Fruit fly (Drosophila melanogaster) whole organism, prepupa: ENCODE results near the gene gny.

Experiments
- Blimp-1 ChIP-seq: fragments of 200-800 bp; sonication (Bioruptor generic); optimal IDR thresholded peaks from 3 replicates; lab custom pipeline; 2017; ENCODE audit warnings: missing biosample characterization, missing genetic modification characterization, mild to moderate bottlenecking, moderate library complexity, missing genetic modification reagents
- CG10631 ChIP-seq: fragments of 200-800 bp; sonication (Bioruptor generic); optimal IDR thresholded peaks from 2 replicates; lab custom pipeline; 2016; ENCODE audit warnings: missing biosample characterization, missing genetic modification characterization
- CG10669 ChIP-seq: fragments of 200-800 bp; sonication (Bioruptor generic); optimal IDR thresholded peaks from 3 replicates; lab custom pipeline; 2018; ENCODE audit warnings: missing biosample characterization, mild to moderate bottlenecking, missing genetic modification characterization, moderate library complexity
- CG11294 ChIP-seq: fragments of 200-800 bp; sonication (Bioruptor generic); IDR thresholded peaks from 2 replicates; pipeline ENCODE4 v1.3.6; 2022; ENCODE audit warnings: missing biosample characterization, missing genetic modification characterization
- CG11902 ChIP-seq: fragments of 200-800 bp; sonication (Bioruptor generic); optimal IDR thresholded peaks from 3 replicates; lab custom pipeline; 2016; ENCODE audit warnings: missing biosample characterization, missing genetic modification characterization
- CG15336 ChIP-seq: fragments of 200-800 bp; sonication (Bioruptor generic); IDR thresholded peaks from 2 replicates; pipeline ENCODE4 v1.3.6; 2022; ENCODE audit warnings: missing biosample characterization, missing genetic modification characterization
- CG1621 ChIP-seq: fragments of 200-800 bp; sonication (Bioruptor generic); optimal IDR thresholded peaks from 3 replicates; lab custom pipeline; 2018; ENCODE audit warnings: missing biosample characterization, mild to moderate bottlenecking, missing genetic modification characterization
- CG16779 ChIP-seq: fragments of 200-800 bp; sonication (Bioruptor generic); optimal IDR thresholded peaks from 3 replicates; lab custom pipeline; 2017; ENCODE audit warnings: missing biosample characterization, mild to moderate bottlenecking, missing genetic modification characterization
- CG31627 ChIP-seq: fragments of 200-800 bp; sonication (Bioruptor generic); optimal IDR thresholded peaks from 3 replicates; lab custom pipeline; 2016; ENCODE audit warnings: missing biosample characterization, missing genetic modification characterization
- CG32006 ChIP-seq: fragments of 200-800 bp; sonication (Bioruptor generic); optimal IDR thresholded peaks from 3 replicates; lab custom pipeline; 2017; ENCODE audit warnings: missing biosample characterization, mild to moderate bottlenecking, missing genetic modification characterization
- CG34406 ChIP-seq: fragments of 200-800 bp; sonication (Bioruptor generic); optimal IDR thresholded peaks from 3 replicates; lab custom pipeline; 2016; ENCODE audit warnings: missing biosample characterization, missing genetic modification characterization
- CG3919 ChIP-seq: fragments of 200-800 bp; sonication (Bioruptor generic); optimal IDR thresholded peaks from 3 replicates; lab custom pipeline; 2016; ENCODE audit warnings: missing biosample characterization, missing genetic modification characterization
- CG6163 ChIP-seq: fragments of 200-800 bp; sonication (Bioruptor generic); IDR thresholded peaks from 3 replicates; pipeline ENCODE4 v1.3.6; 2022; ENCODE audit warnings: missing biosample characterization, missing genetic modification characterization
- CG6276 ChIP-seq: fragments of 200-800 bp; sonication (Bioruptor generic); optimal IDR thresholded peaks from 2 replicates; lab custom pipeline; 2017; ENCODE audit warnings: missing biosample characterization, mild to moderate bottlenecking, missing genetic modification characterization
- CG6792 ChIP-seq: fragments of 200-800 bp; sonication (Bioruptor generic); optimal IDR thresholded peaks from 3 replicates; lab custom pipeline; 2016; ENCODE audit warnings: missing biosample characterization, missing genetic modification characterization
- CG6808 ChIP-seq: fragments of 200-800 bp; sonication (Bioruptor generic); optimal IDR thresholded peaks from 3 replicates; lab custom pipeline; 2017; ENCODE audit warnings: missing biosample characterization, missing genetic modification characterization, mild to moderate bottlenecking, moderate library complexity, missing genetic modification reagents
- CG7368 ChIP-seq: fragments of 200-800 bp; sonication (Bioruptor generic); optimal IDR thresholded peaks from 3 replicates; lab custom pipeline; 2016; ENCODE audit warnings: missing biosample characterization, missing genetic modification characterization
- CG8119 ChIP-seq: fragments of 200-800 bp; sonication (Bioruptor generic); IDR thresholded peaks from 3 replicates; pipeline ENCODE4 v1.3.6; 2022; ENCODE audit warnings: missing biosample characterization, missing genetic modification characterization
- CG8319 ChIP-seq: fragments of 200-800 bp; sonication (Bioruptor generic); optimal IDR thresholded peaks from 3 replicates; lab custom pipeline; 2016; ENCODE audit warnings: missing biosample characterization, missing genetic modification characterization
- CG8632 ChIP-seq: fragments of 200-800 bp; sonication (Bioruptor generic); optimal IDR thresholded peaks from 3 replicates; lab custom pipeline; 2016; ENCODE audit warnings: missing biosample characterization, missing genetic modification characterization
- CG9139 ChIP-seq: fragments of 200-800 bp; sonication (Bioruptor generic); optimal IDR thresholded peaks from 3 replicates; lab custom pipeline; 2017; ENCODE audit warnings: missing biosample characterization, mild to moderate bottlenecking, missing genetic modification characterization
- Eip75B ChIP-seq: fragments of 200-800 bp; sonication (Bioruptor generic); optimal IDR thresholded peaks from 3 replicates; lab custom pipeline; 2016; ENCODE audit warnings: missing biosample characterization, missing genetic modification characterization
- Eip78C ChIP-seq: fragments of 200-800 bp; sonication (Bioruptor generic); peaks from one replicate; lab custom pipeline; 2016; ENCODE audit warnings: missing biosample characterization, missing genetic modification characterization
- Ets96B ChIP-seq: fragments of 200-800 bp; optimal IDR thresholded peaks from 2 replicates; lab custom pipeline; 2019; ENCODE audit warnings: missing biosample characterization, mild to moderate bottlenecking, missing genetic modification characterization, moderate library complexity
- Gug ChIP-seq: fragments of 200-800 bp; sonication (Bioruptor generic); IDR thresholded peaks from 2 replicates; pipeline ENCODE4 v1.3.6; 2022; ENCODE audit warnings: missing biosample characterization, missing genetic modification characterization
- Hr38 ChIP-seq: sonication (Bioruptor generic); optimal IDR thresholded peaks from 2 replicates; lab custom pipeline; 2016; ENCODE audit warnings: missing biosample characterization, missing genetic modification characterization
- Hr4 ChIP-seq: fragments of 200-800 bp; sonication (Bioruptor generic); optimal IDR thresholded peaks from 3 replicates; lab custom pipeline; 2016; ENCODE audit warnings: missing biosample characterization, missing genetic modification characterization
- Lpt ChIP-seq: fragments of 200-800 bp; sonication (Bioruptor generic); optimal IDR thresholded peaks from 3 replicates; lab custom pipeline; 2016; ENCODE audit warnings: missing biosample characterization, missing genetic modification characterization
- Met ChIP-seq: fragments of 200-800 bp; sonication (Bioruptor generic); optimal IDR thresholded peaks from 3 replicates; lab custom pipeline; 2016; ENCODE audit warnings: missing biosample characterization, missing genetic modification characterization
- OdsH ChIP-seq: fragments of 200-800 bp; sonication (Bioruptor generic); optimal IDR thresholded peaks from 3 replicates; lab custom pipeline; 2016; ENCODE audit warnings: missing biosample characterization, missing genetic modification characterization
- Smox ChIP-seq: fragments of 200-800 bp; sonication (Bioruptor generic); optimal IDR thresholded peaks from 3 replicates; lab custom pipeline; 2016; ENCODE audit warnings: missing biosample characterization, missing genetic modification characterization
- Sox102F ChIP-seq: fragments of 200-800 bp; sonication (Bioruptor generic); optimal IDR thresholded peaks from 2 replicates; lab custom pipeline; 2016; ENCODE audit warnings: missing biosample characterization, mild to moderate bottlenecking, missing genetic modification characterization
- Sox14 ChIP-seq: fragments of 200-800 bp; sonication (Bioruptor generic); optimal IDR thresholded peaks from 3 replicates; lab custom pipeline; 2016; ENCODE audit warnings: missing biosample characterization, missing genetic modification characterization
- Sox15 ChIP-seq: fragments of 200-800 bp; sonication (Bioruptor generic); optimal IDR thresholded peaks from 3 replicates; lab custom pipeline; 2016; ENCODE audit warnings: missing biosample characterization, missing genetic modification characterization
- acj6 ChIP-seq: fragments of 200-800 bp; sonication (Bioruptor generic); optimal IDR thresholded peaks from 3 replicates; lab custom pipeline; 2016; ENCODE audit warnings: missing biosample characterization, missing genetic modification characterization
- cyc ChIP-seq: fragments of 200-800 bp; sonication (Bioruptor generic); optimal IDR thresholded peaks from 3 replicates; lab custom pipeline; 2016; ENCODE audit warnings: missing biosample characterization, missing genetic modification characterization
- dac ChIP-seq: fragments of 200-800 bp; sonication (Bioruptor generic); optimal IDR thresholded peaks from 2 replicates; lab custom pipeline; 2017; ENCODE audit warnings: missing biosample characterization, mild to moderate bottlenecking, missing genetic modification characterization
- dsx ChIP-seq: fragments of 200-800 bp; optimal IDR thresholded peaks from 3 replicates; lab custom pipeline; 2019; ENCODE audit warnings: missing biosample characterization, mild to moderate bottlenecking, missing genetic modification characterization, moderate library complexity; ENCODE audit not compliant: poor library complexity, severe bottlenecking
- eg ChIP-seq: fragments of 200-800 bp; sonication (Bioruptor generic); IDR thresholded peaks from 3 replicates; pipeline ENCODE4 v1.3.6; 2022; ENCODE audit warnings: missing biosample characterization, missing genetic modification characterization
- esn ChIP-seq: fragments of 200-800 bp; sonication (Bioruptor generic); optimal IDR thresholded peaks from 2 replicates; lab custom pipeline; 2016; ENCODE audit warnings: missing biosample characterization, mild to moderate bottlenecking, missing genetic modification characterization, moderate library complexity
- fd85E ChIP-seq: fragments of 200-800 bp; sonication (Bioruptor generic); optimal IDR thresholded peaks from 3 replicates; lab custom pipeline; 2016; ENCODE audit warnings: missing biosample characterization, missing genetic modification characterization
- fkh ChIP-seq: fragments of 200-800 bp; sonication (Bioruptor generic); optimal IDR thresholded peaks from 3 replicates; lab custom pipeline; 2017; ENCODE audit warnings: missing biosample characterization, mild to moderate bottlenecking, missing genetic modification characterization, moderate library complexity
- lz ChIP-seq: fragments of 200-800 bp; sonication (Bioruptor generic); optimal IDR thresholded peaks from 3 replicates; lab custom pipeline; 2016; ENCODE audit warnings: missing biosample characterization, missing genetic modification characterization
- pdm3 ChIP-seq: fragments of 200-800 bp; sonication (Bioruptor generic); optimal IDR thresholded peaks from 3 replicates; lab custom pipeline; 2016; ENCODE audit warnings: missing biosample characterization, missing genetic modification characterization
- salr ChIP-seq, 2 experiments: fragments of 200-800 bp; sonication (Bioruptor generic); optimal IDR thresholded peaks; 3 replicates each; lab custom pipeline; 2016 to 2018; ENCODE audit warnings: missing biosample characterization in 2 of 2, missing genetic modification characterization in 2 of 2, mild to moderate bottlenecking in 1 of 2
- spab ChIP-seq: fragments of 200-800 bp; sonication (Bioruptor generic); optimal IDR thresholded peaks from 2 replicates; lab custom pipeline; 2017; ENCODE audit warnings: missing biosample characterization, mild to moderate bottlenecking, missing genetic modification characterization, missing genetic modification reagents
- svp ChIP-seq: fragments of 200-800 bp; sonication (Bioruptor generic); peaks from one replicate; lab custom pipeline; 2016; ENCODE audit warnings: missing biosample characterization, missing genetic modification characterization
- topi ChIP-seq: fragments of 200-800 bp; sonication (Bioruptor generic); optimal IDR thresholded peaks from 3 replicates; lab custom pipeline; 2016; ENCODE audit warnings: missing biosample characterization, missing genetic modification characterization

The gny gene

DNA sequence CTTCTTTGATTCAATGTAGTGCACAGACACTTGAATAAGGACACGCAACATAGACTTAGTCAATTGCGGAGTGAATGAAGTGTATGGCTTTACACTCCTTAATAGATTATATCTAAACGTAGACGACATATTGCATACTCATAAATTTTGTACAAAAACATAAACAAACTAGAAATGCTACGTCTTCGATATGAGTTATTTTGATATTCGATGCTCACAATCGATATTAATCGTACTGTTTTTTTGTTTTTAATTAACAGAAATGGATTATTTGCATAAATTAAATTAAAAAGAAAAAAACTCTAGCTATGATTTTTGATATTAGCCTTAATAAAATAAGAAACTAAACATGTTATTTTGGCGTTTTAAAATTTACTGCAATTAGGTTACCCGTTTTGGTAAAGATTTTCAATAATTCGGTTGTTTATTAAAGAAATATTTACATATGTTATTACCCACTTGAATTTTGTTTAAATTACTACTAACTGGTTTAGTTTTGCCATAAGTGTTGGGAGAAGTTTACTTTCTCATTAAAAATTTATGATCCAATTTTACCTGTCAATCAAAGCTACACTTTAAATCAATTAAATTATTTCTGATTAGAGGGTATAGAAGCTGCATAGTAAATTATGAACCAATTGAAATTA is 25.2 kb downstream of the gny start, which contains the start of the genes CG17768, LSm-4 and Ir31a:
Gene CG17768 (minus strand): TSS at position 196 of the 647 bp plus-strand sequence.
Gene LSm-4 (minus strand): TSS at position 196 of the 647 bp plus-strand sequence.
Gene Ir31a (plus strand): TSS at position 558 of the 647 bp plus-strand sequence.
- no peak for TF ChIP-seq spab (GFP tag; lab: Kevin White, UChicago)
- TF ChIP-seq acj6 (GFP tag; lab: Kevin White, UChicago): no peak
- peak; percentile 33 for TF ChIP-seq fkh (GFP tag; lab: Kevin White, UChicago)
- TF ChIP-seq Eip78C (GFP tag; lab: Kevin White, UChicago): peak; percentile 23
- no peak for TF ChIP-seq CG9139

DNA sequence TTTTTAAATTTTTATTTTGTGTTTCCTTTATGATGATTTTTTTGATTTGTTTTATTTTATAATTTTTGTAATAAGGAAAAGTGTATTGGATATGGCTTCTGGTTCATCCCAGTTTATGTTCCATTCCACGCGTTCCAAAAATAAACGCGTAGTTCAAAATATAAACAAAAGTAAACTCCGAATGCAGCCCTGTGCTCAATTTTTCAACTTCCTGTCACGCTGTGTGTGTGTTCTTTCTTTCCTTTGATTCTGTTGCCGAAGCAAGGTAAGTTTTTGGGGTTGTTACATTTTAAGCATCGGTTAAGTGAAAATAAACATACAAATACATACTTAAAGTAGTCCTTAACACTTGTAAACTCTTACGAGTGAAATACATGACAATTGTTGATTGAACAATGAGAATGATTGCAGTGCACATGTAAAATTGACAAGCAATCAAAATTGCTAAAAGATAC is 28.2 kb downstream of the gny start, which contains the start of the genes Ip259 and RpS27A:
Gene Ip259 (plus strand): TSS at position 231 of the 455 bp plus-strand sequence.
Gene RpS27A (plus strand): TSS at position 231 of the 455 bp plus-strand sequence.
- TF ChIP-seq eg (GFP tag; lab: Robert Waterston, UW): no peak
- TF ChIP-seq OdsH: peak; percentile 58
- TF ChIP-seq fkh (GFP tag; lab: Kevin White, UChicago): peak; percentile 59
- TF ChIP-seq pdm3 (GFP tag; lab: Kevin White, UChicago): no peak
- TF ChIP-seq Lpt: no peak
- TF ChIP-seq Eip75B (GFP tag; lab: Kevin White, UChicago): no peak
- TF ChIP-seq CG10631 (GFP tag; lab: Kevin White, UChicago): no peak
- peak; percentile 77 for TF ChIP-seq CG31627
- no peak for TF ChIP-seq svp (GFP tag; lab: Kevin White, UChicago)
- TF ChIP-seq fd85E (GFP tag; lab: Kevin White, UChicago): peak; percentile 63
- TF ChIP-seq lz: peak; percentile 80
- TF ChIP-seq CG32006 (GFP tag; lab: Kevin White, UChicago): no peak
- TF ChIP-seq spab (GFP tag; lab: Kevin White, UChicago): no peak
- no peak for TF ChIP-seq CG3919
- no peak for TF ChIP-seq dsx
- no peak for TF ChIP-seq CG6163
- no peak for TF ChIP-seq CG16779 (tag; lab: Kevin White, UChicago)
- no peak for TF ChIP-seq Sox14 (GFP tag; lab: Kevin White, UChicago)
- TF ChIP-seq CG6792 (GFP tag; lab: Kevin White, UChicago): peak; percentile 59
- peak; percentile 38 for TF ChIP-seq CG11902 (GFP tag; lab: Kevin White, UChicago)
- peak; percentile 61 for TF ChIP-seq Blimp-1 (GFP tag; lab: Kevin White, UChicago)
- TF ChIP-seq CG15336 (GFP tag; lab: Robert Waterston, UW): no peak
- no peak for TF ChIP-seq CG6808 (GFP tag; lab: Kevin White, UChicago)
- TF ChIP-seq Gug (GFP tag; lab: Robert Waterston, UW): 0 out of 2 replicates have a peak, but pooled peaks have one; percentile 19
- no peak for TF ChIP-seq Hr38 (GFP tag; lab: Kevin White, UChicago)
- TF ChIP-seq Met (GFP tag; lab: Kevin White, UChicago): no peak
- peak; percentile 70 for TF ChIP-seq acj6 (GFP tag; lab: Kevin White, UChicago)
- no peak for TF ChIP-seq CG11294 (GFP tag; lab: Robert Waterston, UW)
- peak; percentile 37 for TF ChIP-seq Ets96B (tag; lab: Kevin White, UChicago)
- no peak for TF ChIP-seq Sox102F (GFP tag; lab: Kevin White, UChicago)
- peak; percentile 47 for TF ChIP-seq Sox15
- TF ChIP-seq esn (GFP tag; lab: Kevin White, UChicago): peak; percentile 85
- TF ChIP-seq dac (GFP tag; lab: Kevin White, UChicago): peak; percentile 39
- no peak for TF ChIP-seq Smox
- TF ChIP-seq CG9139: peak; percentile 61
- TF ChIP-seq cyc (GFP tag; lab: Kevin White, UChicago): peak; percentile 76
- TF ChIP-seq topi (GFP tag; lab: Kevin White, UChicago): peak; percentile 71
- peak; percentile 62 for TF ChIP-seq CG10669 (GFP tag; lab: Kevin White, UChicago)
- TF ChIP-seq CG34406: peak; percentile 67
- TF ChIP-seq CG8632 (GFP tag; lab: Kevin White, UChicago): peak; percentile 32
- TF ChIP-seq CG8319: peak; percentile 60
- peak; percentile 36; the same call in 1 of the 3 replicates for TF ChIP-seq CG8119 (GFP tag; lab: Robert Waterston, UW)
- peak; percentile 2 for TF ChIP-seq Hr4
- TF ChIP-seq CG7368: no peak
- no peak for TF ChIP-seq CG1621 (tag; lab: Kevin White, UChicago)
- peak in 1 of 2 experiments; percentile 88 for TF ChIP-seq salr (GFP tag; optimal IDR thresholded peaks at IDR 0.05; lab: Kevin White, UChicago)
- TF ChIP-seq CG6276 (GFP tag; lab: Kevin White, UChicago): no peak
